Worm (Caenorhabditis elegans) whole organism, young adult: ENCODE data around the gene col-187.

Experiments
- F22D6.2 ChIP-seq: sonication (generic microtip); optimal IDR thresholded peaks from 2 replicates; lab custom pipeline; 2016; ENCODE audit warnings: mild to moderate bottlenecking, missing genetic modification characterization, missing compliant biosample characterization
- F33H1.4 ChIP-seq: fragments of 200-800 bp; sonication (Bioruptor generic); IDR thresholded peaks from 2 replicates; pipeline ENCODE4 v1.3.6; 2022; ENCODE audit warnings: missing genetic modification reagents, missing genetic modification characterization, missing compliant biosample characterization
- F37B4.10 ChIP-seq: fragments of 200-800 bp; sonication (Bioruptor generic); IDR thresholded peaks from 2 replicates; pipeline ENCODE4 v1.3.6; 2022; ENCODE audit warnings: missing genetic modification characterization, missing compliant biosample characterization
- F57C9.4 ChIP-seq: sonication (generic microtip); optimal IDR thresholded peaks from 2 replicates; lab custom pipeline; 2017; ENCODE audit warnings: mild to moderate bottlenecking, missing genetic modification characterization, missing compliant biosample characterization
- K12H6.12 ChIP-seq: fragments of 200-800 bp; sonication (Bioruptor generic); optimal IDR thresholded peaks from 2 replicates; lab custom pipeline; 2018; ENCODE audit warnings: mild to moderate bottlenecking, missing genetic modification characterization, missing compliant biosample characterization
- Y53G8AR.9 ChIP-seq: fragments of 200-800 bp; sonication (Bioruptor generic); conservative IDR thresholded peaks from 2 replicates; pipeline ENCODE4 v1.3.6; 2022; ENCODE audit warnings: missing genetic modification reagents, missing genetic modification characterization, missing compliant biosample characterization
- Y56A3A.18 ChIP-seq: fragments of 200-800 bp; sonication (Bioruptor generic); IDR thresholded peaks from 2 replicates; pipeline ENCODE4 v1.3.6; 2022; ENCODE audit warnings: missing genetic modification reagents, missing genetic modification characterization, missing compliant biosample characterization
- ZK185.1 ChIP-seq: sonication (generic microtip); optimal IDR thresholded peaks from 2 replicates; lab custom pipeline; 2016; ENCODE audit warnings: mild to moderate bottlenecking, missing genetic modification characterization, missing compliant biosample characterization; ENCODE audit not compliant: poor library complexity, severe bottlenecking
- akir-1 ChIP-seq: fragments of 200-800 bp; sonication (Bioruptor generic); optimal IDR thresholded peaks from 2 replicates; lab custom pipeline; 2018; ENCODE audit warnings: mild to moderate bottlenecking, missing genetic modification characterization, moderate library complexity, missing compliant biosample characterization
- ama-1 ChIP-seq, 3 experiments: fragments of 150-350 bp in 1 of 3; sonication (generic microtip) in 2 of 3; optimal IDR thresholded peaks; 2 replicates each; lab custom pipeline; 2014 to 2018; ENCODE audit warnings: missing biosample characterization in 2 of 3, missing genetic modification characterization in 2 of 3, missing genetic modification reagents in 2 of 3
- aptf-2 ChIP-seq: fragments of 200-800 bp; sonication (Bioruptor generic); conservative IDR thresholded peaks from 2 replicates; pipeline ENCODE4 v1.3.6; 2022; ENCODE audit warnings: missing genetic modification reagents, missing genetic modification characterization, missing compliant biosample characterization
- attf-6 ChIP-seq: fragments of 200-800 bp; sonication (Bioruptor generic); IDR thresholded peaks from 2 replicates; pipeline ENCODE4 v1.3.6; 2022; ENCODE audit warnings: missing genetic modification reagents, missing genetic modification characterization, missing compliant biosample characterization
- bed-1 ChIP-seq: fragments of 200-800 bp; sonication (Bioruptor generic); IDR thresholded peaks from 2 replicates; pipeline ENCODE4 v1.3.6; 2022; ENCODE audit warnings: missing genetic modification reagents, missing genetic modification characterization, missing compliant biosample characterization
- bed-2 ChIP-seq: fragments of 200-800 bp; sonication (Bioruptor generic); IDR thresholded peaks from 2 replicates; pipeline ENCODE4 v1.3.6; 2022; ENCODE audit warnings: missing genetic modification reagents, missing genetic modification characterization, missing compliant biosample characterization
- ccch-3 ChIP-seq: fragments of 200-800 bp; sonication (Bioruptor generic); optimal IDR thresholded peaks from 2 replicates; lab custom pipeline; 2018; ENCODE audit warnings: mild to moderate bottlenecking, missing genetic modification characterization, missing compliant biosample characterization
- ceh-58 ChIP-seq: fragments of 200-800 bp; sonication (Bioruptor generic); IDR thresholded peaks from 2 replicates; pipeline ENCODE4 v1.3.6; 2022; ENCODE audit warnings: missing genetic modification characterization, missing compliant biosample characterization
- ceh-79 ChIP-seq: sonication (generic microtip); optimal IDR thresholded peaks from 2 replicates; lab custom pipeline; 2017; ENCODE audit warnings: mild to moderate bottlenecking, missing genetic modification characterization, missing compliant biosample characterization
- ceh-91 ChIP-seq: fragments of 200-800 bp; sonication (Bioruptor generic); IDR thresholded peaks from 2 replicates; pipeline ENCODE4 v1.3.6; 2022; ENCODE audit warnings: missing genetic modification reagents, missing genetic modification characterization, missing compliant biosample characterization
- egl-18 ChIP-seq: fragments of 200-800 bp; sonication (Bioruptor generic); IDR thresholded peaks from 2 replicates; pipeline ENCODE4 v1.3.6; 2022; ENCODE audit warnings: missing genetic modification reagents, missing genetic modification characterization, missing compliant biosample characterization
- ets-4 ChIP-seq: fragments of 200-800 bp; sonication (Bioruptor generic); optimal IDR thresholded peaks from 2 replicates; lab custom pipeline; 2018; ENCODE audit warnings: mild to moderate bottlenecking, missing genetic modification characterization, missing compliant biosample characterization
- hlh-12 ChIP-seq: sonication (generic microtip); optimal IDR thresholded peaks from 2 replicates; lab custom pipeline; 2016; ENCODE audit warnings: missing genetic modification characterization, missing compliant biosample characterization
- hmg-20 ChIP-seq: fragments of 200-800 bp; sonication (Bioruptor generic); IDR thresholded peaks from 2 replicates; pipeline ENCODE4 v1.3.6; 2022; ENCODE audit warnings: missing genetic modification reagents, missing genetic modification characterization, missing compliant biosample characterization
- hsf-1 ChIP-seq: fragments of 200-800 bp; sonication (Bioruptor generic); IDR thresholded peaks from 2 replicates; pipeline ENCODE4 v1.3.6; 2022; ENCODE audit warnings: missing genetic modification reagents, missing genetic modification characterization, missing compliant biosample characterization
- let-526 ChIP-seq: fragments of 200-800 bp; sonication (Bioruptor generic); IDR thresholded peaks from 2 replicates; pipeline ENCODE4 v1.3.6; 2022; ENCODE audit warnings: missing genetic modification reagents, missing genetic modification characterization, missing compliant biosample characterization
- let-607 ChIP-seq, 2 experiments: fragments of 200-800 bp in 1 of 2; sonication (Bioruptor generic) in 1 of 2; sonication (generic microtip) in 1 of 2; optimal IDR thresholded peaks; 2 replicates each; lab custom pipeline; 2016 to 2018; ENCODE audit warnings: mild to moderate bottlenecking in 2 of 2, missing compliant biosample characterization in 2 of 2, missing genetic modification characterization in 2 of 2, moderate library complexity in 2 of 2, missing genotype in 1 of 2
- lin-35 ChIP-seq, 3 experiments: fragments of 150-350 bp in 2 of 3; sonication (generic microtip) in 1 of 3; optimal IDR thresholded peaks; 2 replicates each; lab custom pipeline; 2014 to 2018; ENCODE audit warnings: missing biosample characterization in 3 of 3, missing genetic modification characterization in 3 of 3, missing genetic modification reagents in 3 of 3
- lin-40 ChIP-seq: sonication (generic microtip); optimal IDR thresholded peaks from 2 replicates; lab custom pipeline; 2016; ENCODE audit warnings: missing genetic modification characterization, mild to moderate bottlenecking, missing compliant biosample characterization, missing genotype, missing genetic modification reagents
- lsy-27 ChIP-seq: sonication (generic microtip); optimal IDR thresholded peaks from 2 replicates; lab custom pipeline; 2017; ENCODE audit warnings: missing genetic modification characterization, mild to moderate bottlenecking, missing compliant biosample characterization, antibody characterized with exemption, missing genotype, borderline replicate concordance; ENCODE audit not compliant: insufficient read depth
- madf-10 ChIP-seq: sonication (generic microtip); optimal IDR thresholded peaks from 2 replicates; lab custom pipeline; 2016; ENCODE audit warnings: mild to moderate bottlenecking, missing genetic modification characterization, missing compliant biosample characterization
- madf-8 ChIP-seq: fragments of 200-800 bp; sonication (Bioruptor generic); conservative IDR thresholded peaks from 2 replicates; pipeline ENCODE4 v1.3.6; 2022; ENCODE audit warnings: missing genetic modification reagents, missing genetic modification characterization, missing compliant biosample characterization
- mxl-1 ChIP-seq: sonication (generic microtip); optimal IDR thresholded peaks from 2 replicates; lab custom pipeline; 2016; ENCODE audit warnings: missing genetic modification characterization, missing compliant biosample characterization
- nhr-27 ChIP-seq: fragments of 200-800 bp; sonication (Bioruptor generic); optimal IDR thresholded peaks from 2 replicates; lab custom pipeline; 2018; ENCODE audit warnings: mild to moderate bottlenecking, missing genetic modification characterization, moderate library complexity, missing compliant biosample characterization
- rec-8 ChIP-seq, 2 experiments: sonication (generic microtip); optimal IDR thresholded peaks; 2 replicates each; lab custom pipeline; 2016; ENCODE audit warnings: mild to moderate bottlenecking in 2 of 2, missing genetic modification characterization in 2 of 2, missing genetic modification reagents in 2 of 2, missing genotype in 2 of 2, missing biosample characterization in 1 of 2, missing compliant biosample characterization in 1 of 2, moderate library complexity in 1 of 2
- repo-1 ChIP-seq: sonication (generic microtip); optimal IDR thresholded peaks from 2 replicates; lab custom pipeline; 2017; ENCODE audit warnings: mild to moderate bottlenecking, missing genetic modification characterization, missing compliant biosample characterization
- sea-2 ChIP-seq: fragments of 200-800 bp; sonication (Bioruptor generic); IDR thresholded peaks from 2 replicates; pipeline ENCODE4 v1.3.6; 2022; ENCODE audit warnings: missing genetic modification characterization, missing compliant biosample characterization
- snpc-3.4 ChIP-seq: sonication (generic microtip); optimal IDR thresholded peaks from 2 replicates; lab custom pipeline; 2017; ENCODE audit warnings: missing genetic modification characterization, mild to moderate bottlenecking, missing compliant biosample characterization, antibody characterized with exemption, moderate library complexity, missing genotype, missing genetic modification reagents
- snpc-4 ChIP-seq, 5 experiments: fragments of 150-350 bp in 1 of 5; sonication (generic microtip) in 4 of 5; optimal IDR thresholded peaks; 2 replicates each; lab custom pipeline; 2014 to 2018; ENCODE audit warnings: missing genetic modification characterization in 5 of 5, missing biosample characterization in 3 of 5, antibody characterized with exemption in 2 of 5, mild to moderate bottlenecking in 2 of 5, missing compliant biosample characterization in 2 of 5, missing genotype in 2 of 5, moderate library complexity in 2 of 5, missing genetic modification reagents in 1 of 5
- somi-1 ChIP-seq: fragments of 200-800 bp; sonication (Bioruptor generic); optimal IDR thresholded peaks from 2 replicates; lab custom pipeline; 2018; ENCODE audit warnings: mild to moderate bottlenecking, missing genetic modification characterization, missing compliant biosample characterization
- tbp1 ChIP-seq: fragments of 200-800 bp; sonication (Bioruptor generic); optimal IDR thresholded peaks from 2 replicates; lab custom pipeline; 2018; ENCODE audit warnings: mild to moderate bottlenecking, missing genetic modification characterization, missing compliant biosample characterization
- unc-130 ChIP-seq: sonication (generic microtip); optimal IDR thresholded peaks from 2 replicates; lab custom pipeline; 2016; ENCODE audit warnings: missing genetic modification reagents, missing genetic modification characterization, missing compliant biosample characterization
- unc-62 ChIP-seq: fragments of 150-350 bp; optimal IDR thresholded peaks from 2 replicates; lab custom pipeline; 2014; ENCODE audit warnings: missing biosample characterization, missing genetic modification reagents, missing genetic modification characterization
- xnd-1 ChIP-seq: sonication (generic microtip); optimal IDR thresholded peaks from 2 replicates; lab custom pipeline; 2016; ENCODE audit warnings: missing genotype, missing genetic modification reagents, missing genetic modification characterization, missing compliant biosample characterization
- zfh-2 ChIP-seq: fragments of 200-800 bp; sonication (Bioruptor generic); conservative IDR thresholded peaks from 2 replicates; pipeline ENCODE4 v1.3.6; 2022; ENCODE audit warnings: missing genetic modification reagents, missing genetic modification characterization, missing compliant biosample characterization
- ztf-25 ChIP-seq: fragments of 200-800 bp; sonication (Bioruptor generic); IDR thresholded peaks from 2 replicates; pipeline ENCODE4 v1.3.6; 2022; ENCODE audit warnings: missing genetic modification reagents, missing genetic modification characterization, missing compliant biosample characterization
- ztf-3 ChIP-seq: fragments of 200-800 bp; sonication (Bioruptor generic); optimal IDR thresholded peaks from 2 replicates; lab custom pipeline; 2018; ENCODE audit warnings: mild to moderate bottlenecking, missing genetic modification characterization, missing compliant biosample characterization
- ztf-6 ChIP-seq: fragments of 200-800 bp; sonication (Bioruptor generic); IDR thresholded peaks from 2 replicates; pipeline ENCODE4 v1.3.6; 2022; ENCODE audit warnings: missing genetic modification reagents, missing genetic modification characterization, missing compliant biosample characterization

The col-187 gene

DNA sequence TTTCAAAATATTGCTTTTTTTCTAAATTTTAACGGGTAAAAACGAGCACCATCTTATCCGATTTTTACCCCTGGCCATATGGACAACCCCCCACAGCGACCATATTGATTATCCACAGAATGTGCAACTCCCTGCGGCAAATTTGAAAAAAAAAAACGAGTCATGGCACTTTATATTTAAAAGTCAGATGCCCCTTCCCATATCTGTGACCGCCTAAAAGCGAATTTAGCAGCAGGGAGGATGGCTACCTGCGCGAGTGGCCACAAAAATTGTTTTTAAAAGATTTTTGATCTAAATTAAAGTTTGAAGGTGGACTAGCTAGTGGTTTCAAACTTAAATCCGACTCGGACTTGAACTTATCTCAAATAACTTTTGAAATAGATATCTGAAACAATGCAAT lies 16.3 kb upstream of the col-187 start (continued):
- TF ChIP-seq F22D6.2 (tag; lab: Kevin White, UChicago) (peak; percentile 97), K12H6.12 (peak; percentile 94), ama-1 (optimal IDR thresholded peaks at IDR 0.05; lab: Kevin White, UChicago) (no peak), ama-1 (GFP tag; optimal IDR thresholded peaks at IDR 0.05; lab: Kevin White, UChicago) (peak; percentile 82 to 88), ceh-91 (GFP tag; lab: Robert Waterston, UW) (no peak), Y56A3A.18 (GFP tag; lab: Robert Waterston, UW) (peak; percentile 99), nhr-27 (tag; lab: Kevin White, UChicago) (peak; percentile 77), sea-2 (GFP tag; lab: Robert Waterston, UW) (peak; percentile 80; the same call in 1 of the 2 replicates), lin-35 (GFP tag; optimal IDR thresholded peaks at IDR 0.05; lab: Kevin White, UChicago) (peak in 2 of 3 experiments; percentile 72 to 98), repo-1 (peak; percentile 98), madf-8 (GFP tag; lab: Robert Waterston, UW) (no peak), let-526 (GFP tag; lab: Robert Waterston, UW) (peak; percentile 80; the same call in 1 of the 2 replicates), ZK185.1 (peak; percentile 98), mxl-1 (peak; percentile 22), ztf-6 (peak; percentile 93), ets-4 (peak; percentile 85), snpc-3.4 (tag; lab: Kevin White, UChicago) (peak; percentile 21), F33H1.4 (GFP tag; lab: Robert Waterston, UW) (peak; percentile 36), aptf-2 (GFP tag; lab: Robert Waterston, UW) (0 out of 2 replicates have a peak, but pooled peaks have one; percentile 50), ztf-3 (GFP tag; lab: Kevin White, UChicago) (peak; percentile 90), let-607 (tag; optimal IDR thresholded peaks at IDR 0.05; lab: Kevin White, UChicago) (peak; percentile 59 to 93), akir-1 (GFP tag; lab: Kevin White, UChicago) (no peak), F37B4.10 (GFP tag; lab: Robert Waterston, UW) (0 out of 2 replicates have a peak, but pooled peaks have one; percentile 8), egl-18 (GFP tag; lab: Robert Waterston, UW) (peak; percentile 95), unc-130 (GFP tag; lab: Kevin White, UChicago) (peak; percentile 11), attf-6 (no peak), hlh-12 (no peak), unc-62 (GFP tag; lab: Kevin White, UChicago) (no peak), ceh-58 (GFP tag; lab: Robert Waterston, UW) (0 out of 2 replicates have a peak, but pooled peaks have one; percentile 39), snpc-4 (GFP tag; optimal IDR thresholded peaks at IDR 0.05; lab: Kevin White, UChicago) (peak; percentile 59), snpc-4 (tag; optimal IDR thresholded peaks at IDR 0.05; lab: Kevin White, UChicago) (peak in 3 of 4 experiments; percentile 82 to 90 (median 89)), madf-10 (peak; percentile 97), lin-40 (tag; lab: Kevin White, UChicago) (peak; percentile 99), hsf-1 (0 out of 2 replicates have a peak, but pooled peaks have one; percentile 31), rec-8 (tag; optimal IDR thresholded peaks at IDR 0.05; lab: Kevin White, UChicago) (peak; percentile 46 to 56), zfh-2 (GFP tag; lab: Robert Waterston, UW) (peak; percentile 90), hmg-20 (GFP tag; lab: Robert Waterston, UW) (peak; percentile 97), xnd-1 (no peak), ccch-3 (GFP tag; lab: Kevin White, UChicago) (peak; percentile 84), somi-1 (GFP tag; lab: Kevin White, UChicago) (peak; percentile 97), bed-2 (peak; percentile 81; the same call in 1 of the 2 replicates), F57C9.4 (tag; lab: Kevin White, UChicago) (peak; percentile 39), ceh-79 (tag; lab: Kevin White, UChicago) (peak; percentile 77), bed-1 (GFP tag; lab: Robert Waterston, UW) (0 out of 2 replicates have a peak, but pooled peaks have one; percentile 66), Y53G8AR.9 (GFP tag; lab: Robert Waterston, UW) (peak; percentile 97), tbp1 (GFP tag; lab: Kevin White, UChicago) (peak; percentile 78), lsy-27 (peak; percentile 0), ztf-25 (no peak)
